Fruit fly (Drosophila melanogaster) whole organism, embryonic: ENCODE results near the gene CG15221.
A peak's percentile ranks its signal among the peaks of the same experiment; 100 is the strongest.

Experiments used
- Blimp-1 ChIP-seq: fragments of 200-800 bp; sonication (Bioruptor generic); optimal IDR thresholded peaks from 3 replicates; lab custom pipeline; 2018; ENCODE audit warnings: missing biosample characterization, missing genetic modification characterization, mild to moderate bottlenecking, moderate library complexity, missing genetic modification reagents
- CG10431 ChIP-seq: fragments of 200-800 bp; sonication (Bioruptor generic); optimal IDR thresholded peaks from 3 replicates; lab custom pipeline; 2018; ENCODE audit warnings: missing biosample characterization, mild to moderate bottlenecking, missing genetic modification characterization
- CG11085 ChIP-seq: fragments of 200-800 bp; sonication (Bioruptor generic); IDR thresholded peaks from 2 replicates; pipeline ENCODE4 v1.3.6; 2022; ENCODE audit warnings: missing biosample characterization, missing genetic modification characterization
- CG11723 ChIP-seq: fragments of 200-800 bp; sonication (Bioruptor generic); optimal IDR thresholded peaks from 2 replicates; lab custom pipeline; 2017; ENCODE audit warnings: missing biosample characterization, mild to moderate bottlenecking, missing genetic modification characterization
- CG12104 ChIP-seq: fragments of 200-800 bp; sonication (Bioruptor generic); optimal IDR thresholded peaks from 3 replicates; lab custom pipeline; 2016; ENCODE audit warnings: missing biosample characterization, missing genetic modification characterization
- CG16815 ChIP-seq: fragments of 200-800 bp; sonication (Bioruptor generic); optimal IDR thresholded peaks from 3 replicates; lab custom pipeline; 2017; ENCODE audit warnings: missing biosample characterization, mild to moderate bottlenecking, missing genetic modification characterization
- CG17385 ChIP-seq: fragments of 200-800 bp; sonication (Bioruptor generic); optimal IDR thresholded peaks from 3 replicates; lab custom pipeline; 2018; ENCODE audit warnings: missing biosample characterization, mild to moderate bottlenecking, missing genetic modification characterization
- CG18599 ChIP-seq: fragments of 200-800 bp; sonication (Bioruptor generic); optimal IDR thresholded peaks from 3 replicates; lab custom pipeline; 2017; ENCODE audit warnings: missing biosample characterization, missing genetic modification characterization, mild to moderate bottlenecking, moderate library complexity, missing genetic modification reagents
- CG30020 ChIP-seq: fragments of 200-800 bp; optimal IDR thresholded peaks from 2 replicates; lab custom pipeline; 2019; ENCODE audit warnings: missing biosample characterization, mild to moderate bottlenecking, missing genetic modification characterization, moderate library complexity
- CG31224 ChIP-seq: fragments of 200-800 bp; sonication (Bioruptor generic); IDR thresholded peaks from 2 replicates; pipeline ENCODE4 v1.3.6; 2022; ENCODE audit warnings: missing biosample characterization, missing genetic modification characterization
- CG31365 ChIP-seq: fragments of 200-800 bp; sonication (Bioruptor generic); optimal IDR thresholded peaks from 2 replicates; lab custom pipeline; 2018; ENCODE audit warnings: missing biosample characterization, mild to moderate bottlenecking, missing genetic modification characterization
- CG5953 ChIP-seq: fragments of 200-800 bp; sonication (Bioruptor generic); IDR thresholded peaks from 2 replicates; pipeline ENCODE4 v1.3.6; 2022; ENCODE audit warnings: missing biosample characterization, missing genetic modification characterization
- CG6272 ChIP-seq: fragments of 200-800 bp; sonication (Bioruptor generic); IDR thresholded peaks from 2 replicates; pipeline ENCODE4 v1.3.6; 2022; ENCODE audit warnings: missing biosample characterization, missing genetic modification characterization
- CG7839 ChIP-seq: fragments of 200-800 bp; sonication (Bioruptor generic); optimal IDR thresholded peaks from 3 replicates; lab custom pipeline; 2018; ENCODE audit warnings: missing biosample characterization, mild to moderate bottlenecking, missing genetic modification characterization, moderate library complexity
- CG8359 ChIP-seq: fragments of 200-800 bp; sonication (Bioruptor generic); optimal IDR thresholded peaks from 2 replicates; lab custom pipeline; 2017; ENCODE audit warnings: missing biosample characterization, mild to moderate bottlenecking, missing genetic modification characterization, borderline replicate concordance
- CG8388 ChIP-seq: fragments of 200-800 bp; sonication (Bioruptor generic); optimal IDR thresholded peaks from 2 replicates; lab custom pipeline; 2019; ENCODE audit warnings: missing biosample characterization, mild to moderate bottlenecking, missing genetic modification characterization, moderate library complexity
- CG9609 ChIP-seq: fragments of 200-800 bp; sonication (Bioruptor generic); optimal IDR thresholded peaks from 3 replicates; lab custom pipeline; 2016; ENCODE audit warnings: missing biosample characterization, missing genetic modification characterization
- CG9817 ChIP-seq: fragments of 200-800 bp; sonication (Bioruptor generic); optimal IDR thresholded peaks from 2 replicates; lab custom pipeline; 2018; ENCODE audit warnings: missing biosample characterization, mild to moderate bottlenecking, missing genetic modification characterization, moderate library complexity
- CHES-1-like ChIP-seq: fragments of 200-800 bp; sonication (Bioruptor generic); optimal IDR thresholded peaks from 2 replicates; lab custom pipeline; 2016; ENCODE audit warnings: missing biosample characterization, missing genetic modification characterization
- D ChIP-seq, 2 experiments: fragments of 200-800 bp in 1 of 2; fragments of >200 bp in 1 of 2; sonication (Bioruptor generic) in 1 of 2; optimal IDR thresholded peaks; 2 replicates in 1 of 2; 3 replicates in 1 of 2; lab custom pipeline; 2017; ENCODE audit warnings: mild to moderate bottlenecking in 1 of 2, missing biosample characterization in 1 of 2, missing genetic modification characterization in 1 of 2, missing genetic modification reagents in 1 of 2
- Dfd ChIP-seq, 2 experiments: fragments of >200 bp; optimal IDR thresholded peaks; 2 replicates each; lab custom pipeline; 2017; ENCODE audit warnings: missing biosample characterization in 2 of 2, missing genetic modification characterization in 2 of 2
- Dll ChIP-seq: fragments of 200-800 bp; sonication (Bioruptor generic); IDR thresholded peaks from 4 replicates; pipeline ENCODE4 v1.3.6; 2022; ENCODE audit warnings: missing biosample characterization, missing genetic modification characterization; ENCODE audit not compliant: partially characterized antibody
- E2f1 ChIP-seq: fragments of 200-800 bp; sonication (Bioruptor generic); IDR thresholded peaks from 2 replicates; pipeline ENCODE4 v1.3.6; 2022; ENCODE audit warnings: missing biosample characterization, missing genetic modification characterization
- Ets97D ChIP-seq: fragments of 200-800 bp; sonication (Bioruptor generic); optimal IDR thresholded peaks from 3 replicates; lab custom pipeline; 2016; ENCODE audit warnings: missing biosample characterization, missing genetic modification characterization
- Gug ChIP-seq: fragments of 200-800 bp; sonication (Bioruptor generic); IDR thresholded peaks from 4 replicates; pipeline ENCODE4 v1.3.6; 2022; ENCODE audit warnings: missing biosample characterization, missing genetic modification characterization
- H15 ChIP-seq: fragments of 200-800 bp; sonication (Bioruptor generic); IDR thresholded peaks from 3 replicates; pipeline ENCODE4 v1.3.6; 2022; ENCODE audit warnings: missing biosample characterization, missing genetic modification characterization
- Lpt ChIP-seq: fragments of >200 bp; optimal IDR thresholded peaks from 2 replicates; lab custom pipeline; 2018; ENCODE audit warnings: missing biosample characterization, missing genetic modification characterization
- Meics ChIP-seq: fragments of 200-800 bp; sonication (Bioruptor generic); optimal IDR thresholded peaks from 2 replicates; lab custom pipeline; 2017; ENCODE audit warnings: missing biosample characterization, mild to moderate bottlenecking, missing genetic modification characterization
- NK7.1 ChIP-seq: fragments of 200-800 bp; sonication (Bioruptor generic); optimal IDR thresholded peaks from 3 replicates; lab custom pipeline; 2016; ENCODE audit warnings: missing biosample characterization, missing genetic modification characterization
- Vsx1 ChIP-seq: fragments of 200-800 bp; sonication (Bioruptor generic); optimal IDR thresholded peaks from 2 replicates; lab custom pipeline; 2017; ENCODE audit warnings: missing biosample characterization, mild to moderate bottlenecking, missing genetic modification characterization, missing genetic modification reagents
- ab ChIP-seq: fragments of 200-800 bp; sonication (Bioruptor generic); optimal IDR thresholded peaks from 2 replicates; lab custom pipeline; 2016; ENCODE audit warnings: missing biosample characterization, missing genetic modification characterization
- ato ChIP-seq: fragments of 200-800 bp; sonication (Bioruptor generic); IDR thresholded peaks from 2 replicates; pipeline ENCODE4 v1.3.6; 2022; ENCODE audit warnings: missing biosample characterization, missing genetic modification characterization; ENCODE audit not compliant: partially characterized antibody
- cato ChIP-seq: fragments of 200-800 bp; sonication (Bioruptor generic); optimal IDR thresholded peaks from 2 replicates; lab custom pipeline; 2016; ENCODE audit warnings: missing biosample characterization, missing genetic modification characterization, borderline replicate concordance
- chinmo ChIP-seq: fragments of 200-800 bp; sonication (Bioruptor generic); IDR thresholded peaks from 4 replicates; pipeline ENCODE4 v1.3.6; 2022; ENCODE audit warnings: missing biosample characterization, missing genetic modification characterization; ENCODE audit not compliant: partially characterized antibody
- croc ChIP-seq: fragments of 200-800 bp; sonication (Bioruptor generic); conservative IDR thresholded peaks from 3 replicates; pipeline ENCODE4 v1.3.6; 2022; ENCODE audit warnings: missing biosample characterization, missing genetic modification characterization
- emc ChIP-seq: fragments of 200-800 bp; sonication (Bioruptor generic); optimal IDR thresholded peaks from 2 replicates; lab custom pipeline; 2016; ENCODE audit warnings: missing biosample characterization, missing genetic modification characterization
- ftz-f1 ChIP-seq: fragments of 200-800 bp; sonication (Bioruptor generic); optimal IDR thresholded peaks from 2 replicates; lab custom pipeline; 2016; ENCODE audit warnings: missing biosample characterization, missing genetic modification characterization
- gce ChIP-seq: fragments of 200-800 bp; sonication (Bioruptor generic); IDR thresholded peaks from 3 replicates; pipeline ENCODE4 v1.3.6; 2022; ENCODE audit warnings: missing biosample characterization, missing genetic modification characterization
- gsb-n ChIP-seq: fragments of 200-800 bp; sonication (Bioruptor generic); optimal IDR thresholded peaks from 3 replicates; lab custom pipeline; 2018; ENCODE audit warnings: missing biosample characterization, mild to moderate bottlenecking, missing genetic modification characterization
- ham ChIP-seq: fragments of 200-800 bp; sonication (Bioruptor generic); IDR thresholded peaks from 2 replicates; pipeline ENCODE4 v1.3.6; 2022; ENCODE audit warnings: missing biosample characterization, missing genetic modification characterization
- ken ChIP-seq: fragments of 200-800 bp; sonication (Bioruptor generic); IDR thresholded peaks from 3 replicates; pipeline ENCODE4 v1.3.6; 2022; ENCODE audit warnings: missing biosample characterization, missing genetic modification characterization
- klu ChIP-seq: fragments of 200-800 bp; sonication (Bioruptor generic); IDR thresholded peaks from 2 replicates; pipeline ENCODE4 v1.3.6; 2022; ENCODE audit warnings: missing biosample characterization, missing genetic modification characterization
- lilli ChIP-seq: fragments of 200-800 bp; sonication (Bioruptor generic); optimal IDR thresholded peaks from 3 replicates; lab custom pipeline; 2016; ENCODE audit warnings: missing biosample characterization, missing genetic modification characterization
- maf-S ChIP-seq: fragments of 200-800 bp; sonication (Bioruptor generic); optimal IDR thresholded peaks from 2 replicates; lab custom pipeline; 2016; ENCODE audit warnings: missing biosample characterization, missing genetic modification characterization
- mirr ChIP-seq: fragments of 200-800 bp; sonication (Bioruptor generic); optimal IDR thresholded peaks from 3 replicates; lab custom pipeline; 2018; ENCODE audit warnings: missing biosample characterization, mild to moderate bottlenecking, missing genetic modification characterization
- nerfin-1 ChIP-seq: fragments of 200-800 bp; sonication (Bioruptor generic); optimal IDR thresholded peaks from 3 replicates; lab custom pipeline; 2019; ENCODE audit warnings: missing biosample characterization, mild to moderate bottlenecking, missing genetic modification characterization, moderate library complexity
- stwl ChIP-seq: fragments of 200-800 bp; sonication (Bioruptor generic); optimal IDR thresholded peaks from 3 replicates; lab custom pipeline; 2018; ENCODE audit warnings: missing biosample characterization, mild to moderate bottlenecking, missing genetic modification characterization, moderate library complexity
- toy ChIP-seq: fragments of 200-800 bp; sonication (Bioruptor generic); IDR thresholded peaks from 2 replicates; pipeline ENCODE4 v1.3.6; 2022; ENCODE audit warnings: missing biosample characterization, missing genetic modification characterization
- tx ChIP-seq: fragments of 200-800 bp; sonication (Bioruptor generic); optimal IDR thresholded peaks from 2 replicates; lab custom pipeline; 2016; ENCODE audit warnings: missing biosample characterization, missing genetic modification characterization
- zfh2 ChIP-seq: fragments of 200-800 bp; sonication (Bioruptor generic); optimal IDR thresholded peaks from 2 replicates; lab custom pipeline; 2016; ENCODE audit warnings: missing biosample characterization, missing genetic modification characterization

Gene CG15221

DNA sequence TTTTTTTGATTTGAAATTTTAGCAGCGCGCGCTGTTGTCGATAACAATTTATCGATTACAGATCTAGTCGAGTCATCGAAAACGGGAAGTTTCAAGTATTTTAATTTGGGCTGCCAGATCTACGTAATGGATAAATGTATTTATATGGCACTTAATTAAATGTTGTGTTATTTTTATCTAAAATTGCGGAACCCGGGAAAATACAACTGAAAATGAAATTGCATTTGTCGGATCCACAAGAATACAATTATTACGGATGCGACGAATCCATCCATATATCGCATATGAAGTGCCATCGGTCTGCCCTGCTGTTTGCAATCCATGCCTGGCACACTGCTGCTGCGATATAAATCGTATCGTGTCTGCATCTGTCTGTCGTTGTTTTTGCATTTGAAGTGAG, 3.9 kb upstream of the CG15221 start, which contains the start of gene Tango10 (continued):
- TF ChIP-seq croc (GFP tag; lab: Robert Waterston, UW) (peak; percentile 24; the same call in 1 of the 3 replicates), Dll (GFP tag; lab: Robert Waterston, UW) (peak; percentile 86), CG9609 (GFP tag; lab: Kevin White, UChicago) (no peak), CG16815 (GFP tag; lab: Kevin White, UChicago) (peak; percentile 21), tx (GFP tag; lab: Kevin White, UChicago) (peak; percentile 18), toy (no peak), lilli (peak; percentile 67), ato (GFP tag; lab: Robert Waterston, UW) (peak; percentile 59; the same call in 1 of the 2 replicates), gce (no peak), klu (GFP tag; lab: Robert Waterston, UW) (no peak), CG8359 (no peak), ham (GFP tag; lab: Robert Waterston, UW) (no peak), maf-S (peak; percentile 48), ftz-f1 (no peak), Ets97D (GFP tag; lab: Kevin White, UChicago) (peak; percentile 66), CG8388 (GFP tag; lab: Kevin White, UChicago) (no peak), CG18599 (GFP tag; lab: Kevin White, UChicago) (no peak), CG5953 (GFP tag; lab: Robert Waterston, UW) (no peak), CG9817 (tag; lab: Kevin White, UChicago) (peak; percentile 43), gsb-n (tag; lab: Kevin White, UChicago) (no peak), ken (GFP tag; lab: Robert Waterston, UW) (peak; percentile 66; the same call in 2 of the 3 replicates), CG6272 (GFP tag; lab: Robert Waterston, UW) (peak; percentile 61), emc (GFP tag; lab: Kevin White, UChicago) (no peak), CG11723 (GFP tag; lab: Kevin White, UChicago) (no peak), zfh2 (peak; percentile 61), E2f1 (peak; percentile 56), Blimp-1 (GFP tag; lab: Kevin White, UChicago) (peak; percentile 62), mirr (GFP tag; lab: Kevin White, UChicago) (no peak), CG11085 (GFP tag; lab: Robert Waterston, UW) (no peak), nerfin-1 (tag; lab: Kevin White, UChicago) (peak; percentile 51), Lpt (GFP tag; lab: Kevin White, UChicago) (no peak), Gug (GFP tag; lab: Robert Waterston, UW) (no peak; the same call in 3 of the 4 replicates), CHES-1-like (GFP tag; lab: Kevin White, UChicago) (no peak), CG30020 (tag; lab: Kevin White, UChicago) (peak; percentile 64), Vsx1 (GFP tag; lab: Kevin White, UChicago) (no peak), chinmo (GFP tag; lab: Robert Waterston, UW) (peak; percentile 77; the same call in 2 of the 4 replicates), CG31365 (tag; lab: Kevin White, UChicago) (no peak), CG12104 (no peak), CG10431 (GFP tag; lab: Kevin White, UChicago) (no peak), CG17385 (GFP tag; lab: Kevin White, UChicago) (no peak), D (optimal IDR thresholded peaks at IDR 0.05; lab: Kevin White, UChicago) (no peak), D (GFP tag; optimal IDR thresholded peaks at IDR 0.05; lab: Kevin White, UChicago) (no peak), Dfd (GFP tag; optimal IDR thresholded peaks at IDR 0.05; lab: Kevin White, UChicago) (no peak), Meics (GFP tag; lab: Kevin White, UChicago) (peak; percentile 34), CG7839 (tag; lab: Kevin White, UChicago) (peak; percentile 20), H15 (GFP tag; lab: Robert Waterston, UW) (peak; percentile 34; the same call in 1 of the 3 replicates), NK7.1 (GFP tag; lab: Kevin White, UChicago) (no peak), cato (GFP tag; lab: Kevin White, UChicago) (no peak), CG31224 (peak; percentile 35; the same call in 1 of the 2 replicates), ab (GFP tag; lab: Kevin White, UChicago) (no peak), stwl (peak; percentile 44)
